Worm (Caenorhabditis elegans) whole organism, dauer: Measurements from ENCODE around the gene kdin-1.

Experiments used
- unc-62 ChIP-seq: sonication (generic microtip); optimal IDR thresholded peaks from 2 replicates; lab custom pipeline; 2017; ENCODE audit warnings: missing biosample characterization, missing genetic modification reagents, missing genetic modification characterization

Gene kdin-1

ce11 chrIV:11038618-11038664 is at the start of gene kdin-1:
TSS of gene kdin-1 (plus strand) at chrIV:11038655.
- TF ChIP-seq unc-62 (GFP tag; lab: Kevin White, UChicago), result no peak

ce11 chrIV:10990699-10991098 is 47.8 kb upstream of the kdin-1 start, which contains the start of gene F13H10.5:
TSS of gene F13H10.5 (plus strand) at chrIV:10990999.
- TF ChIP-seq unc-62 (GFP tag; lab: Kevin White, UChicago), result no peak

DNA sequence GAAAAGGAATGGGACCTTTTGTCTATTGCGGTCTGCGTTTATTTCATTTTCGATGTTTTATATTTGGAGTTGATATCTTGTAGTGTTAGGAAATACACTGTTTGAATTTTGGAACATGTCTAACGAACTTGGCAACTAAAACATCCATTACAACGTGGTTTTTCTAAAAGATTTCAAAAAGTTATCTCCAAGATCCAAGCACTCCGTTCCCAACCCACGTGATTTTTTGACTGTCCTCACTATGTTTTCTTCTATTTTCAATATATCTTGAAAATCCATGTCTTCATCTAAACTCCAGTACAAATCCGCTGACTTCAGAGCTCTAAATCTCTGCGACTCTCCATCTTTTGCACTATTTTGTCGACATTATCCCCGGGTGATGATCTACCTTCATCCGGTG is 36.8 kb upstream of the kdin-1 start, which contains the start of gene F13H10.9:
Gene F13H10.9 (plus strand): TSS at position 301 of the 400 bp plus-strand sequence.
- no peak for TF ChIP-seq unc-62 (GFP tag; lab: Kevin White, UChicago)

DNA sequence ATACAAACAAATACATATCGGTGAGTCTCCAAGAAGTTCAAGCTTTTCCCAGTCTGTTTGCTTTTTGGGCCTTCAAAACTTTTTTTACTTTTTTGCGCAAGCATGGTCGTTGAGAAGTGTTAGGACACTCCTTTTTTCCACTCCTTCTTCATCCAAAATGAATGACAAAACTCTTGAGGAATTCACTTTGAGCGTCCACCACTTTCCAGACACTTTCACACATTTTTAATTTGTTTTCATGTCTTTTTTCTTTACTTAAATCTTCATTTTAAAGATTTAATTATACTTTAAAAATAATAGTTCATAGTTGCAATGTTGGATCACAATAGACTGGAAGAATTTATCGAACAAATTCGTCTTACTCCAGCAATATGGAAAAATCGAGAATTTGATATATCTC is 34.2 kb upstream of the kdin-1 start, which contains the start of gene F13H10.1:
Gene F13H10.1 (plus strand): TSS at position 301 of the 400 bp plus-strand sequence.
- no peak for TF ChIP-seq unc-62 (GFP tag; lab: Kevin White, UChicago)

- TF ChIP-seq unc-62 (GFP tag; lab: Kevin White, UChicago), result no peak
Measured at ce11 chrIV:11006383-11006782, 32.1 kb upstream of the kdin-1 start.

ce11 chrIV:11006868-11007267 is 31.6 kb upstream of the kdin-1 start:
- TF ChIP-seq unc-62 (GFP tag; lab: Kevin White, UChicago), result no peak

ce11 chrIV:11008255-11008654 is 30.2 kb upstream of the kdin-1 start:
- TF ChIP-seq unc-62 (GFP tag; lab: Kevin White, UChicago), result no peak

DNA sequence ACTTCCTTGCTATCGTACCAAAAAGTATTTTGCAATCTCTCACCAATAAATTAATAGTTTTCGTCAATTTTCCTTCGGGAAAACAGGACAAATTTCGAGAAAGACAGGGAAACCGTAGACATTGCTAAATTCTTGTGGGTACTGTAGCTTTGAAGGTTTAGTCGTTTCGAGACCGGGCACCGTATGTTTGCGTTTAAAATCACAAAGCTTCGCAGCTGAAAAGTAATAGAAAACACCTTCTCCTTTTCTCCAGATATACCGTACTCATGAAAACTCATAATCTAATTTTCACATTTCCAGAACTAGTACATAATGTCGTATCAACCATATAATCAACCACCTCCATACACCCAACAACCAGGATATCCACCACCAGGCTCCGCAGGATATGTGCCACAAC is 29.5 kb upstream of the kdin-1 start, which contains the start of gene F13H10.6:
Gene F13H10.6 (plus strand): TSS at position 301 of the 400 bp plus-strand sequence.
- TF ChIP-seq unc-62 (GFP tag; lab: Kevin White, UChicago), result no peak

ce11 chrIV:11009928-11010327 is 28.5 kb upstream of the kdin-1 start:
- TF ChIP-seq unc-62 (GFP tag; lab: Kevin White, UChicago), result no peak

DNA sequence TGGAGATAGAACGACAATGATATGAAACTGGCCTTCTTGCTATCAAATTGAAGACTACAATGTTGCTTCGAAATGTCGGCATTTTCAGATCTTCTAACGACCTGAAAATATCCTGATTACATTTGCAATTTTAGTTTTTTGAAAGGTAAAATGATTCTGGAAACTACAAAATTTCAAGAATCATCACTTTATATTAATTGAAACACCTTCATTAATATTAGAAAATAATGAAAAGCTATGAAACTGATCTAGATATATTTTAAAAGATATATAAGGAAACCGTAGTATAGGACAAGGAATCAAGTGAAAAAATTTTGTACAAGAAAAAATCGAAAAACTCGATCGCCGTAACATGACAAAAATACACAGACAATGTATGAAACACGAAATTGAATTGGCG is 26.5 kb upstream of the kdin-1 start, which contains the start of gene ndx-9:
Gene ndx-9 (minus strand): TSS at position 101 of the 400 bp plus-strand sequence.
- no peak for TF ChIP-seq unc-62 (GFP tag; lab: Kevin White, UChicago)

ce11 chrIV:11015881-11016280 is 22.6 kb upstream of the kdin-1 start, which contains the start of gene F13H10.3:
TSS of gene F13H10.3 (minus strand) at chrIV:11015953.
- no peak for TF ChIP-seq unc-62 (GFP tag; lab: Kevin White, UChicago)

- no peak for TF ChIP-seq unc-62 (GFP tag; lab: Kevin White, UChicago)
Measured at ce11 chrIV:11019962-11020550, 18.4 kb upstream of the kdin-1 start, which contains the start of gene F13H10.8. TSS of gene F13H10.8 (plus strand) at chrIV:11020517.

DNA sequence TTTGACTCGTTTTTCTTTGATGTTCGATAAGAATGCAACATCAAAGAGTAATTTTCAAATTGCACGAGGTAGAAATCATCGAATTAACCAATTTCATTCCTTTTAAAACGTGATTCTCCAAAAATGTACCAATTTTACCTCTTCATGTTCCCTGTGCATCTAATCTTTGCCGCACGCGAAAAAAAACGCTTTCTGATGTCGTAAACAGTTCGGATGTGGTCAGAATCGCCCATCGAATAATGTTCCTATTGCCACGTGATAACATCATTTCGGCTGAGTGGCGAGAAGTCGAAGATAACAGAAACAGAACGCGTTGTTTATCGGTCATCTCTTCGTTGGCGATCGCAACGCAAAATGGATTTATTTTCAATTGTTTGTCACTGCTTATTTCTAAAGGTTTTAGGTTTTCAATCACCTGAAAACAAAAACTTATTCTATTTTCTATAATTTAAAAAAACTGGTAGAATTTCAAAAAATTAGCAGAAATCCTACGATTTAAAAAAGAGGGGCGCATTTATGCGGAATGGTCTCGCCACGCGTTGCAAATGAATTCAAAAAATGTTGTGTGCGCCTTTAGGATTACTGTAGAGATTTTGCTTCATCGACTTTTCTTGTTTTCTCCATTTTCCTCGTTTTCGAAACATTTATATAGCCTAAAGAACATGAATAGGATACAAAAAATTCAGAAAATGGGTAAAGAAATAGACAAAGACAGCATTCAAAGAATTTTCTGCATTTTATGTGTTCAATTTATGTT is 16.8 kb upstream of the kdin-1 start, which contains the start of gene mogs-1:
Gene mogs-1 (minus strand): TSS at position 417 of the 757 bp plus-strand sequence.
- TF ChIP-seq unc-62 (GFP tag; lab: Kevin White, UChicago), result no peak

DNA sequence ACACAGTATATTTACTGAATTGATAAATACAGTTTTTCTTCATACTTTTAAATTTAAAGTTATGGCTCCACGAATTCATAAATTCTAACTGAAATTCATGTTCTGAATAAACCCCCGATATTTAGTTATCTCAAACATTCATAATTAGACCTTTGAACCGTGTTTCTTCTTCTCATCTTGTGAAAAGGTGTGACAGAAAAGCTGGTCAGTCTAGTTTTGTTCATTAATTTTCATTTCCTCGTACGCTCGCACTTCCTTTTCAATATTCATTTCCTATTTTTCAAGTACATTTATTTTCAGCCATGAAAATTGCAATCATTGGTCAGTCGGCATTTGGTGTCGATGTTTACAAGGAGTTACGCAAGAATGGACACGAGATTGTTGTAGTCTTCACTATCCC is 16.2 kb upstream of the kdin-1 start, which contains the start of gene alh-3:
Gene alh-3 (plus strand): TSS at position 301 of the 400 bp plus-strand sequence.
- TF ChIP-seq unc-62 (GFP tag; lab: Kevin White, UChicago), result no peak

- TF ChIP-seq unc-62 (GFP tag; lab: Kevin White, UChicago), result no peak
Measured at ce11 chrIV:11025941-11026340, 12.5 kb upstream of the kdin-1 start.

DNA sequence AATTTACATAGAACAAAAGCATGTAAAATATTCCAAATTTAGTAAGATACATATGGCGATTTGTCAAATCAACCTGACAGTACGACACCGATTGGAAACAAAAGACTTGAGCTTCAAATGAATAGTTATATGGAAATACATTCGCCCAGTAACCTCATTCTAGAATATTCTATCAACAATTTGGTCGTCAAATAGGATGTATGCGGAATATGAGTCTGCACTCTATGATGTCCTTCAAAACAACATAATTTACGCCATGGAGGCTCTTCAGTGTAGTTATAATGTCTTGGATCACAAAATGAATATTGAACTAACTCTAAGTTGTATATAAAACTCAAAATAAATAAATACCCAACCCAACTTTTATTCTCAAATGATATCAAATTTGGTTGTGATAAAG is 11.8 kb upstream of the kdin-1 start:
- no peak for TF ChIP-seq unc-62 (GFP tag; lab: Kevin White, UChicago)

- TF ChIP-seq unc-62 (GFP tag; lab: Kevin White, UChicago), result no peak
Measured at ce11 chrIV:11027560-11027959, 10.9 kb upstream of the kdin-1 start.
